Worm (Caenorhabditis elegans) whole organism, early embryonic: Measurements from ENCODE around the gene F31E9.3.

Source experiments
- F13C5.2 ChIP-seq: sonication (generic microtip); optimal IDR thresholded peaks from 2 replicates; lab custom pipeline; 2017; ENCODE audit warnings: mild to moderate bottlenecking, missing genetic modification characterization, inconsistent platforms, missing compliant biosample characterization
- ama-1 ChIP-seq: fragments of 150-350 bp; optimal IDR thresholded peaks from 2 replicates; lab custom pipeline; 2014
- ceh-36 ChIP-seq: sonication (generic microtip); optimal IDR thresholded peaks from 2 replicates; lab custom pipeline; 2016; ENCODE audit warnings: missing genetic modification characterization, inconsistent platforms, missing compliant biosample characterization
- ets-7 ChIP-seq: sonication (generic microtip); optimal IDR thresholded peaks from 2 replicates; lab custom pipeline; 2016; ENCODE audit warnings: missing genotype, missing genetic modification characterization, missing compliant biosample characterization
- flt-1 ChIP-seq: fragments of 200-800 bp; sonication (Bioruptor generic); IDR thresholded peaks from 2 replicates; pipeline ENCODE4 v1.3.6; 2022; ENCODE audit warnings: missing genetic modification characterization, missing compliant biosample characterization
- hmbx-1 ChIP-seq: sonication (generic microtip); optimal IDR thresholded peaks from 2 replicates; lab custom pipeline; 2016; ENCODE audit warnings: mild to moderate bottlenecking, missing genetic modification characterization, missing compliant biosample characterization
- hnd-1 ChIP-seq: sonication (generic microtip); optimal IDR thresholded peaks from 2 replicates; lab custom pipeline; 2016; ENCODE audit warnings: missing genetic modification characterization, missing compliant biosample characterization
- pes-1 ChIP-seq: fragments of 200-800 bp; sonication (Bioruptor generic); IDR thresholded peaks from 2 replicates; pipeline ENCODE4 v1.3.6; 2022; ENCODE audit warnings: missing genetic modification reagents, missing genetic modification characterization, missing compliant biosample characterization
- scrt-1 ChIP-seq: fragments of 200-800 bp; sonication (Bioruptor generic); IDR thresholded peaks from 2 replicates; pipeline ENCODE4 v1.3.6; 2022; ENCODE audit warnings: missing genetic modification characterization, missing compliant biosample characterization
- sea-1 ChIP-seq: fragments of 200-800 bp; sonication (Bioruptor generic); conservative IDR thresholded peaks from 2 replicates; pipeline ENCODE4 v1.3.6; 2022; ENCODE audit warnings: missing genetic modification characterization, missing compliant biosample characterization
- tbx-11 ChIP-seq: fragments of 200-800 bp; sonication (Bioruptor generic); IDR thresholded peaks from 2 replicates; pipeline ENCODE4 v1.3.6; 2022; ENCODE audit warnings: missing genetic modification characterization, missing compliant biosample characterization
- tbx-37 ChIP-seq: fragments of 200-800 bp; sonication (Bioruptor generic); conservative IDR thresholded peaks from 2 replicates; pipeline ENCODE4 v1.3.6; 2022; ENCODE audit warnings: missing genetic modification reagents, missing genetic modification characterization, missing compliant biosample characterization
- tra-4 ChIP-seq: sonication (generic microtip); optimal IDR thresholded peaks from 2 replicates; lab custom pipeline; 2017; ENCODE audit warnings: missing genetic modification characterization, missing compliant biosample characterization

- TF ChIP-seq sea-1 (GFP tag; lab: Robert Waterston, UW): no peak
- no peak for TF ChIP-seq ama-1 (lab: Kevin White, UChicago)
- TF ChIP-seq F13C5.2: no peak
- no peak for TF ChIP-seq tra-4
- no peak for TF ChIP-seq tbx-37 (GFP tag; lab: Robert Waterston, UW)
- no peak for TF ChIP-seq pes-1
- no peak for TF ChIP-seq tbx-11 (GFP tag; lab: Robert Waterston, UW)
- no peak for TF ChIP-seq ets-7
- no peak for TF ChIP-seq ceh-36 (tag; lab: Kevin White, UChicago)
- no peak for TF ChIP-seq scrt-1 (GFP tag; lab: Robert Waterston, UW)
- no peak for TF ChIP-seq hmbx-1 (tag; lab: Kevin White, UChicago)
- no peak for TF ChIP-seq hnd-1 (tag; lab: Kevin White, UChicago)
- TF ChIP-seq flt-1 (GFP tag; lab: Robert Waterston, UW): no peak
These were observed 5.5 kb downstream of the F31E9.3 start, which contains the start of gene sdz-16 for ce11 chrV:17327867-17328266.
